Fruit fly (Drosophila melanogaster) whole organism, embryonic: ENCODE data around the gene Srg2.

Experiments
- Abd-B ChIP-seq: fragments of 200-800 bp; sonication (Bioruptor generic); optimal IDR thresholded peaks from 2 replicates; lab custom pipeline; 2018; ENCODE audit warnings: missing biosample characterization, mild to moderate bottlenecking, missing genetic modification characterization, moderate library complexity
- Aef1 ChIP-seq: fragments of 200-800 bp; sonication (Bioruptor generic); IDR thresholded peaks from 3 replicates; pipeline ENCODE4 v1.3.6; 2022; ENCODE audit warnings: missing biosample characterization, missing genetic modification characterization
- CG10274 ChIP-seq: fragments of 200-800 bp; sonication (Bioruptor generic); optimal IDR thresholded peaks from 3 replicates; lab custom pipeline; 2017; ENCODE audit warnings: missing biosample characterization, mild to moderate bottlenecking, missing genetic modification characterization
- CG11504 ChIP-seq: fragments of 200-800 bp; sonication (Bioruptor generic); optimal IDR thresholded peaks from 3 replicates; lab custom pipeline; 2019; ENCODE audit warnings: missing biosample characterization, mild to moderate bottlenecking, missing genetic modification characterization, moderate library complexity
- CG11560 ChIP-seq: fragments of 200-800 bp; sonication (Bioruptor generic); IDR thresholded peaks from 3 replicates; pipeline ENCODE4 v1.3.6; 2022; ENCODE audit warnings: missing biosample characterization, missing genetic modification characterization
- CG12104 ChIP-seq: fragments of 200-800 bp; sonication (Bioruptor generic); optimal IDR thresholded peaks from 3 replicates; lab custom pipeline; 2016; ENCODE audit warnings: missing biosample characterization, missing genetic modification characterization
- CG13424 ChIP-seq: fragments of 200-800 bp; sonication (Bioruptor generic); optimal IDR thresholded peaks from 2 replicates; lab custom pipeline; 2019; ENCODE audit warnings: missing biosample characterization, mild to moderate bottlenecking, missing genetic modification characterization, moderate library complexity
- CG13775 ChIP-seq: fragments of 200-800 bp; sonication (Bioruptor generic); optimal IDR thresholded peaks from 3 replicates; lab custom pipeline; 2017; ENCODE audit warnings: missing biosample characterization, mild to moderate bottlenecking, missing genetic modification characterization
- CG2678 ChIP-seq: fragments of 200-800 bp; sonication (Bioruptor generic); optimal IDR thresholded peaks from 3 replicates; lab custom pipeline; 2019; ENCODE audit warnings: missing biosample characterization, mild to moderate bottlenecking, missing genetic modification characterization, moderate library complexity
- CG2875 ChIP-seq: fragments of 200-800 bp; sonication (Bioruptor generic); optimal IDR thresholded peaks from 2 replicates; lab custom pipeline; 2017; ENCODE audit warnings: missing biosample characterization, mild to moderate bottlenecking, missing genetic modification characterization, missing genetic modification reagents
- CG31441 ChIP-seq: fragments of 200-800 bp; sonication (Bioruptor generic); IDR thresholded peaks from 2 replicates; pipeline ENCODE4 v1.3.6; 2022; ENCODE audit warnings: missing biosample characterization, missing genetic modification characterization
- CG32772 ChIP-seq: fragments of 200-800 bp; sonication (Bioruptor generic); IDR thresholded peaks from 2 replicates; pipeline ENCODE4 v1.3.6; 2022; ENCODE audit warnings: missing biosample characterization, missing genetic modification characterization
- CG3726 ChIP-seq: fragments of 200-800 bp; sonication (Bioruptor generic); IDR thresholded peaks from 3 replicates; pipeline ENCODE4, ENCODE4 v1.3.6; 2022; ENCODE audit warnings: missing biosample characterization, missing genetic modification characterization
- CG3847 ChIP-seq: fragments of 200-800 bp; sonication (Bioruptor generic); IDR thresholded peaks from 2 replicates; pipeline ENCODE4 v1.3.6; 2022; ENCODE audit warnings: missing biosample characterization, missing genetic modification characterization
- CG7839 ChIP-seq: fragments of 200-800 bp; sonication (Bioruptor generic); optimal IDR thresholded peaks from 3 replicates; lab custom pipeline; 2018; ENCODE audit warnings: missing biosample characterization, mild to moderate bottlenecking, missing genetic modification characterization, moderate library complexity
- CoRest ChIP-seq: fragments of 200-800 bp; sonication (Bioruptor generic); optimal IDR thresholded peaks from 3 replicates; lab custom pipeline; 2018; ENCODE audit warnings: missing biosample characterization, mild to moderate bottlenecking, missing genetic modification characterization, moderate library complexity
- Drgx ChIP-seq: fragments of 200-800 bp; sonication (Bioruptor generic); IDR thresholded peaks from 2 replicates; pipeline ENCODE4 v1.3.6; 2022; ENCODE audit warnings: missing biosample characterization, missing genetic modification characterization
- E2f2 ChIP-seq: fragments of 200-800 bp; sonication (Bioruptor generic); IDR thresholded peaks from 2 replicates; pipeline ENCODE4 v1.3.6; 2022; ENCODE audit warnings: missing biosample characterization, missing genetic modification characterization
- Ets65A ChIP-seq: fragments of 200-800 bp; sonication (Bioruptor generic); peaks from one replicate; lab custom pipeline; 2016; ENCODE audit warnings: missing biosample characterization, missing genetic modification characterization
- HLH3B ChIP-seq: fragments of 200-800 bp; sonication (Bioruptor generic); IDR thresholded peaks from 2 replicates; pipeline ENCODE4 v1.3.6; 2022; ENCODE audit warnings: missing biosample characterization, missing genetic modification characterization
- Hr78 ChIP-seq, 2 experiments: fragments of 200-800 bp in 1 of 2; fragments of >200 bp in 1 of 2; sonication (Bioruptor generic) in 1 of 2; optimal IDR thresholded peaks; 2 replicates each; lab custom pipeline; 2017 to 2019; ENCODE audit warnings: missing biosample characterization in 2 of 2, missing genetic modification characterization in 2 of 2, mild to moderate bottlenecking in 1 of 2, moderate library complexity in 1 of 2
- Oli ChIP-seq: fragments of 200-800 bp; sonication (Bioruptor generic); optimal IDR thresholded peaks from 2 replicates; lab custom pipeline; 2018; ENCODE audit warnings: missing biosample characterization, mild to moderate bottlenecking, missing genetic modification characterization, moderate library complexity
- PHDP ChIP-seq: fragments of 200-800 bp; sonication (Bioruptor generic); optimal IDR thresholded peaks from 3 replicates; lab custom pipeline; 2018; ENCODE audit warnings: missing biosample characterization, mild to moderate bottlenecking, missing genetic modification characterization, moderate library complexity
- Ptx1 ChIP-seq: fragments of 200-800 bp; sonication (Bioruptor generic); IDR thresholded peaks from 2 replicates; pipeline ENCODE4 v1.3.6; 2022; ENCODE audit warnings: missing biosample characterization, missing genetic modification characterization
- Rfx ChIP-seq: fragments of 200-800 bp; sonication (Bioruptor generic); IDR thresholded peaks from 2 replicates; pipeline ENCODE4 v1.3.6; 2022; ENCODE audit warnings: missing biosample characterization, missing genetic modification characterization
- Scr ChIP-seq: fragments of 200-800 bp; sonication (Bioruptor generic); IDR thresholded peaks from 2 replicates; pipeline ENCODE4 v1.3.6; 2022; ENCODE audit warnings: missing biosample characterization, missing genetic modification characterization; ENCODE audit not compliant: partially characterized antibody
- Sox102F ChIP-seq: fragments of 200-800 bp; sonication (Bioruptor generic); optimal IDR thresholded peaks from 2 replicates; lab custom pipeline; 2018; ENCODE audit warnings: missing biosample characterization, mild to moderate bottlenecking, missing genetic modification characterization, moderate library complexity
- ara ChIP-seq: fragments of 200-800 bp; sonication (Bioruptor generic); IDR thresholded peaks from 2 replicates; pipeline ENCODE4 v1.3.6; 2022; ENCODE audit warnings: missing biosample characterization, missing genetic modification characterization
- caup ChIP-seq: fragments of 200-800 bp; sonication (Bioruptor generic); optimal IDR thresholded peaks from 3 replicates; lab custom pipeline; 2017; ENCODE audit warnings: missing biosample characterization, mild to moderate bottlenecking, missing genetic modification characterization, moderate library complexity; ENCODE audit not compliant: severe bottlenecking
- chn ChIP-seq: fragments of 200-800 bp; sonication (Bioruptor generic); optimal IDR thresholded peaks from 2 replicates; lab custom pipeline; 2016; ENCODE audit warnings: missing biosample characterization, missing genetic modification characterization
- croc ChIP-seq: fragments of 200-800 bp; sonication (Bioruptor generic); conservative IDR thresholded peaks from 3 replicates; pipeline ENCODE4 v1.3.6; 2022; ENCODE audit warnings: missing biosample characterization, missing genetic modification characterization
- crp ChIP-seq, 2 experiments: fragments of 200-800 bp; sonication (Bioruptor generic); optimal IDR thresholded peaks; 2 replicates in 1 of 2; 3 replicates in 1 of 2; lab custom pipeline; 2017; ENCODE audit warnings: missing biosample characterization in 2 of 2, missing genetic modification characterization in 2 of 2, mild to moderate bottlenecking in 1 of 2, moderate library complexity in 1 of 2
- dmrt99B ChIP-seq: fragments of 200-800 bp; sonication (Bioruptor generic); optimal IDR thresholded peaks from 2 replicates; lab custom pipeline; 2018; ENCODE audit warnings: missing biosample characterization, mild to moderate bottlenecking, missing genetic modification characterization, moderate library complexity
- dysf ChIP-seq: fragments of 200-800 bp; sonication (Bioruptor generic); IDR thresholded peaks from 3 replicates; pipeline ENCODE4 v1.3.6; 2022; ENCODE audit warnings: missing biosample characterization, missing genetic modification characterization
- gem ChIP-seq: fragments of 200-800 bp; sonication (Bioruptor generic); optimal IDR thresholded peaks from 2 replicates; lab custom pipeline; 2019; ENCODE audit warnings: missing biosample characterization, mild to moderate bottlenecking, missing genetic modification characterization, moderate library complexity
- gfzf ChIP-seq: fragments of 200-800 bp; sonication (Bioruptor generic); optimal IDR thresholded peaks from 2 replicates; lab custom pipeline; 2016; ENCODE audit warnings: missing biosample characterization, mild to moderate bottlenecking, missing genetic modification characterization, moderate library complexity
- hkb ChIP-seq, 2 experiments: fragments of 200-800 bp in 1 of 2; fragments of >200 bp in 1 of 2; sonication (Bioruptor generic) in 1 of 2; IDR thresholded peaks in 1 of 2; optimal IDR thresholded peaks in 1 of 2; 2 replicates each; pipeline versions ENCODE4 v1.3.6 to Lab custom; 2017 to 2022; ENCODE audit warnings: missing biosample characterization in 1 of 2, missing genetic modification characterization in 1 of 2
- maf-S ChIP-seq: fragments of 200-800 bp; sonication (Bioruptor generic); optimal IDR thresholded peaks from 2 replicates; lab custom pipeline; 2016; ENCODE audit warnings: missing biosample characterization, missing genetic modification characterization
- pan ChIP-seq, 4 experiments: fragments of >200 bp in 3 of 4; fragments of 200-800 bp in 1 of 4; sonication (Bioruptor generic) in 1 of 4; optimal IDR thresholded peaks in 3 of 4; IDR thresholded peaks in 1 of 4; 2 replicates each; pipeline versions ENCODE4 v1.3.6 to Lab custom; 2017 to 2022; ENCODE audit warnings: missing biosample characterization in 2 of 4, missing genetic modification characterization in 2 of 4, mixed read lengths in 1 of 4
- pfk ChIP-seq: fragments of 200-800 bp; sonication (Bioruptor generic); optimal IDR thresholded peaks from 2 replicates; lab custom pipeline; 2018; ENCODE audit warnings: missing biosample characterization, mild to moderate bottlenecking, missing genetic modification characterization, moderate library complexity
- prd ChIP-seq, 3 experiments: fragments of >200 bp in 2 of 3; fragments of 200-800 bp in 1 of 3; sonication (Bioruptor generic) in 1 of 3; optimal IDR thresholded peaks in 2 of 3; IDR thresholded peaks in 1 of 3; 2 replicates in 2 of 3; 3 replicates in 1 of 3; pipeline versions ENCODE4 v1.3.6 to Lab custom; 2017 to 2022; ENCODE audit warnings: missing biosample characterization in 1 of 3, missing genetic modification characterization in 1 of 3
- row ChIP-seq: fragments of 200-800 bp; sonication (Bioruptor generic); IDR thresholded peaks from 3 replicates; pipeline ENCODE4 v1.3.6; 2022; ENCODE audit warnings: missing biosample characterization, missing genetic modification characterization
- sens-2 ChIP-seq: fragments of 200-800 bp; sonication (Bioruptor generic); IDR thresholded peaks from 2 replicates; pipeline ENCODE4 v1.3.6; 2022; ENCODE audit warnings: missing biosample characterization, missing genetic modification characterization
- tgo ChIP-seq: fragments of 200-800 bp; sonication (Bioruptor generic); IDR thresholded peaks from 3 replicates; pipeline ENCODE4 v1.3.6; 2022; ENCODE audit warnings: missing biosample characterization, missing genetic modification characterization
- wor ChIP-seq: fragments of 200-800 bp; sonication (Bioruptor generic); IDR thresholded peaks from 2 replicates; pipeline ENCODE4 v1.3.6; 2022; ENCODE audit warnings: missing biosample characterization, missing genetic modification characterization

The Srg2 gene

DNA sequence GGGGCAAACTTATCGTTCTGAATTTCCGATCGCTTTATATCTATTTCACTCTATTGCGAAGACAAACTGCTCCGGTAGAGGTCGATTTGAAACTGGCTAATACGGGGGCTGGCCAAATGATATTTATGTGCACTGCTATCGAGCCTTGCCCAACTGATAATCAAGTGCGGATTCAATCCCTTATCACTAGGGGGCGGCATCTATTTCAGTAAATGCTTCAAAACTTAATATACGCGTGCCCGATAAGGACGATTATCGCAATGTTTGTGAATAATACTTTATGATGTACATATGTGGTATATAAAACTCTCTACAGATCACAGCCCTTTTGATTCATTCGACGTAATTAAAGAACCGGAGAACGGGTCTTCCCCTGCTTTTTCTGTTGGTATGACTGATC, at the start of gene Srg2:
Gene Srg2, minus strand, starts transcription at position 101 of the 400 bp plus-strand sequence.
- TF ChIP-seq CG11504 (no peak), Ets65A (GFP tag; lab: Kevin White, UChicago) (peak; percentile 86)

DNA sequence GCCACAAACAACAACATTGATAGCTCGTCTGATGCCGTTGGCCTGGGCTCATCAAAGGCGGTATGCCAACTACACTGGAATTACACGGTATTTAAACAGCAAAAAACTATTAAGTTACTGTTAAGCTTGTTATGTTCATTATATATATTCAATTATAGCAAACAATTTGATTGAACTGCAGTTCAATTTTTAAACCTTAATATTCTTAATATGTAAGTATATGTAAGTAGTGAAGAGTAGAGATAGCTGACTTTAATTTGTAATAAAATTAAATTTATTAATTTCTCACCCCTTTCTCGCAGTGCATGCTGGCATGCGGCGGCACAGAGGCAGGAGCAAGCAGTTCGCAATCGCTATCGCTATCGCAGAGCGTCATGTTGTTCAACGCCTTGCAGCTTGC, 12.5 kb upstream of the Srg2 start:
- TF ChIP-seq CG3847 (GFP tag; lab: Robert Waterston, UW): 0 out of 2 replicates have a peak, but pooled peaks have one; percentile 9
- TF ChIP-seq wor (GFP tag; lab: Robert Waterston, UW): 0 out of 2 replicates have a peak, but pooled peaks have one; percentile 11
- peak; percentile 17 for TF ChIP-seq dmrt99B (tag; lab: Kevin White, UChicago)
- peak; percentile 9 for TF ChIP-seq Abd-B (GFP tag; lab: Kevin White, UChicago)
- TF ChIP-seq maf-S: no peak
- no peak for TF ChIP-seq crp (GFP tag; optimal IDR thresholded peaks at IDR 0.05; lab: Kevin White, UChicago)
- TF ChIP-seq HLH3B (GFP tag; lab: Robert Waterston, UW): peak; percentile 12; the same call in 1 of the 2 replicates
- peak; percentile 20 for TF ChIP-seq CoRest (tag; lab: Kevin White, UChicago)
- no peak for TF ChIP-seq CG13775 (GFP tag; lab: Kevin White, UChicago)
- no peak for TF ChIP-seq CG10274
- no peak for TF ChIP-seq Aef1 (GFP tag; lab: Robert Waterston, UW)
- peak; percentile 17; the same call in 1 of the 2 replicates for TF ChIP-seq CG32772 (GFP tag; lab: Robert Waterston, UW)
- peak; percentile 26; the same call in 1 of the 2 replicates for TF ChIP-seq Rfx (GFP tag; lab: Robert Waterston, UW)
- no peak for TF ChIP-seq Scr
- peak; percentile 56; the same call in 1 of the 2 replicates for TF ChIP-seq Drgx (GFP tag; lab: Robert Waterston, UW)
- TF ChIP-seq CG13424 (tag; lab: Kevin White, UChicago): no peak
- TF ChIP-seq pfk (GFP tag; lab: Kevin White, UChicago): no peak
- 0 out of 3 replicates have a peak, but pooled peaks have one; percentile 8 for TF ChIP-seq CG11560 (tag; lab: Robert Waterston, UW)
- no peak for TF ChIP-seq pan (optimal IDR thresholded peaks at IDR 0.05; lab: Kevin White, UChicago)
- TF ChIP-seq pan (GFP tag; optimal IDR thresholded peaks at IDR 0.05 in 1 of 2, IDR thresholded peaks at IDR 0.05 in 1 of 2): peak in 1 of 2 experiments; percentile 57
- TF ChIP-seq CG7839: peak; percentile 35
- no peak for TF ChIP-seq chn (GFP tag; lab: Kevin White, UChicago)
- no peak for TF ChIP-seq gfzf
- no peak for TF ChIP-seq prd (optimal IDR thresholded peaks at IDR 0.05; lab: Kevin White, UChicago)
- TF ChIP-seq prd (GFP tag; IDR thresholded peaks at IDR 0.05; lab: Robert Waterston, UW): peak; percentile 16; the same call in 1 of the 3 replicates
- TF ChIP-seq CG12104 (GFP tag; lab: Kevin White, UChicago): peak; percentile 17
- peak; percentile 29 for TF ChIP-seq Sox102F (GFP tag; lab: Kevin White, UChicago)
- no peak for TF ChIP-seq caup (GFP tag; lab: Kevin White, UChicago)
- no peak for TF ChIP-seq E2f2 (GFP tag; lab: Robert Waterston, UW)
- TF ChIP-seq Oli (tag; lab: Kevin White, UChicago): peak; percentile 13
- TF ChIP-seq Hr78 (GFP tag; optimal IDR thresholded peaks at IDR 0.05; lab: Kevin White, UChicago): peak in 1 of 2 experiments; percentile 18
- peak; percentile 48 for TF ChIP-seq CG11504
- TF ChIP-seq PHDP (tag; lab: Kevin White, UChicago): peak; percentile 24
- TF ChIP-seq Ptx1 (GFP tag; lab: Robert Waterston, UW): peak; percentile 51; the same call in 1 of the 2 replicates
- peak; percentile 42 for TF ChIP-seq CG2678 (tag; lab: Kevin White, UChicago)
- TF ChIP-seq tgo: peak; percentile 45; the same call in 2 of the 3 replicates
- TF ChIP-seq dysf (GFP tag; lab: Robert Waterston, UW): peak; percentile 42; the same call in 2 of the 3 replicates
- no peak for TF ChIP-seq hkb (optimal IDR thresholded peaks at IDR 0.05; lab: Kevin White, UChicago)
- TF ChIP-seq hkb (GFP tag; IDR thresholded peaks at IDR 0.05; lab: Robert Waterston, UW): no peak
- peak; percentile 61; the same call in 2 of the 3 replicates for TF ChIP-seq row (GFP tag; lab: Robert Waterston, UW)
- TF ChIP-seq croc: peak; percentile 25; the same call in 1 of the 3 replicates
- no peak for TF ChIP-seq CG3726 (GFP tag; lab: Robert Waterston, UW)
- no peak for TF ChIP-seq CG2875 (GFP tag; lab: Kevin White, UChicago)
- peak; percentile 39; the same call in 1 of the 2 replicates for TF ChIP-seq CG31441 (GFP tag; lab: Robert Waterston, UW)
- 0 out of 2 replicates have a peak, but pooled peaks have one; percentile 26 for TF ChIP-seq ara (GFP tag; lab: Robert Waterston, UW)
- TF ChIP-seq sens-2 (GFP tag; lab: Robert Waterston, UW): no peak
- peak; percentile 34 for TF ChIP-seq gem
